Worm (Caenorhabditis elegans): ENCODE results near the gene T25B9.8.
"Not testable (repeated sequence)": the region's sequence is repeated elsewhere in the genome, so short reads cannot be mapped to it uniquely, and the experiment has no call there.

Gene T25B9.8

DNA sequence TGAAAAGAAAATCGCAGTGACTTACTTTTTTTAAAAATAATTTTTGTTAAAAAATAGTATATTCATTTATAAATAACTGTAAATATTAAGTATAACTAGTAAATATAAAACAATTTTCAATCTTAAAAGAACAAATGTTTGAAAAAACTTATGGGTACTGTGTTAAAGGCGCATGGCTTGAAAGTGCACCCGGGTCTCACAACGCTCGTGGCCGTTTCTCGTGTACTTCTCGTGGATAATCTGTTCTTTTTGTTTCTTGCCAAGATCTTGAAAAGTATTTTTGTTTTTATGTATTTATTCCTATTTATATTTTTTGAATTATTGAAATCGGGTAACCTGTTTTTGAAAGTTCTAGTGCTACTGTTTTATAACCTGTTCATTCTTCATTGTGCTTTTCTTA is 1.9 kb downstream of the T25B9.8 start:
- TF ChIP-seq ZK546.5 (tag; optimal IDR thresholded peaks at IDR 0.05) (no peak), skn-1 (tag; optimal IDR thresholded peaks at IDR 0.05) (no peak), daf-12 (tag; optimal IDR thresholded peaks at IDR 0.05) (no peak)

DNA sequence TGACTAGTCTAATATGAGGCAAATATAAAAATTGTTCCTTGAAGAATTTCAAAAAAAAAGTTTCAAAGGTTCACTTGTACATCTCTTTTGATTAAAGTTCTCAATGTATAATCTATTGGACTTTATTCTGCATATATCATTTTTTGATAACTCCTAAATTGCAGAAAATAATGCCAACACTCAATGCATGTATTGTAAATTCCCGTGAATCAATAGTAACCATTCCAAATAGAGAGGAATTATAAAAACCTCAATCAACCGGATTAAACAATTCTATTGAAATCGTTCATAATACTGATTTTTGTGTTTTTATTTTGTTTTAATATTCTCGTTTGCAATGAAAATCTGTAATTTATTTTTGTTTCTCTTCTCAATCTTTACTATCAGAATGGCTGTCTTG is 2.9 kb downstream of the T25B9.8 start, which contains the start of gene T25B9.12:
Gene T25B9.12, plus strand, starts transcription at position 301 of the 400 bp plus-strand sequence.
- TF ChIP-seq elt-2 (tag; optimal IDR thresholded peaks at IDR 0.05) (no peak), nhr-43 (tag; optimal IDR thresholded peaks at IDR 0.05; ENCODE audit: poor library complexity, severe bottlenecking) (no peak), ztf-4 (tag; optimal IDR thresholded peaks at IDR 0.05) (no peak), nhr-237 (tag; optimal IDR thresholded peaks at IDR 0.05) (no peak), eor-1 (tag; optimal IDR thresholded peaks at IDR 0.05) (no peak), R02D3.7 (tag; optimal IDR thresholded peaks at IDR 0.05) (no peak)

ce11 chrIV:10764206-10764605 is 3.8 kb downstream of the T25B9.8 start, which contains the start of gene T25B9.11:
TSS of gene T25B9.11 (plus strand) at chrIV:10764506.
- TF ChIP-seq elt-1 (tag; optimal IDR thresholded peaks at IDR 0.05): no peak
- TF ChIP-seq ama-1 (optimal IDR thresholded peaks at IDR 0.05): no peak

DNA sequence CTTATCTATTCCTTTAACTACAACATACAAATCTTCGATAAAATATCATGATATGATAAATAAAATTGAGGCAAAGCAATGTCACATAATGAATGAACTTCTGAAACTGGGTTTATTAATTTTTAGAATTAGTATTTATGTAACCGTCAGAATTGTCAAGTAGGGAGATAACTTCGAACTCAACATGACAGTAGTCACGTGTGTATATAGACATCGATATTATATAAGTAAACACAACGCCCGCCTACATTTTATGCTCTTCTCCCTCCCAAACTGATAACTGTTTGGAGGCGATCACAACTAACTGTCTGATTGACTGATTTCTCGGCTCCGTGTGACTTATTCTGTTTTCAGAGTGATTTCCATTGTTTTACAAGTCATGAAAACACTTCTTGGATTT is 6.7 kb downstream of the T25B9.8 start, which contains the start of gene ugt-54:
Gene ugt-54, plus strand, starts transcription at position 355 of the 400 bp plus-strand sequence.
- TF ChIP-seq elt-2 (tag; optimal IDR thresholded peaks at IDR 0.05): peak; percentile 87
- TF ChIP-seq pqm-1 (tag; optimal IDR thresholded peaks at IDR 0.05): peak; percentile 74
- TF ChIP-seq ceh-16 (tag; optimal IDR thresholded peaks at IDR 0.05): no peak

ce11 chrIV:10757616-10758193 is 10.3 kb downstream of the T25B9.8 start, which contains the start of the genes T25B9.4 and T25B9.6:
TSS of gene T25B9.4 (minus strand) at chrIV:10757716.
TSS of gene T25B9.6 (plus strand) at chrIV:10758143.
- TF ChIP-seq pqm-1 (tag; optimal IDR thresholded peaks at IDR 0.05): no peak
- no peak for TF ChIP-seq aly-2 (tag; optimal IDR thresholded peaks at IDR 0.05)
- TF ChIP-seq lin-15B (tag; optimal IDR thresholded peaks at IDR 0.05): no peak
- no peak for TF ChIP-seq nhr-76 (tag; optimal IDR thresholded peaks at IDR 0.05)
- TF ChIP-seq lin-39 (tag; optimal IDR thresholded peaks at IDR 0.05): no peak

- TF ChIP-seq ztf-11 (tag; optimal IDR thresholded peaks at IDR 0.05) (no peak), elt-2 (tag; optimal IDR thresholded peaks at IDR 0.05) (no peak), fos-1 (tag; optimal IDR thresholded peaks at IDR 0.05) (no peak)
Measured at ce11 chrIV:10754685-10755084, 13.3 kb downstream of the T25B9.8 start, which contains the start of gene T25B9.5. TSS of gene T25B9.5 (minus strand) at chrIV:10754785.

DNA sequence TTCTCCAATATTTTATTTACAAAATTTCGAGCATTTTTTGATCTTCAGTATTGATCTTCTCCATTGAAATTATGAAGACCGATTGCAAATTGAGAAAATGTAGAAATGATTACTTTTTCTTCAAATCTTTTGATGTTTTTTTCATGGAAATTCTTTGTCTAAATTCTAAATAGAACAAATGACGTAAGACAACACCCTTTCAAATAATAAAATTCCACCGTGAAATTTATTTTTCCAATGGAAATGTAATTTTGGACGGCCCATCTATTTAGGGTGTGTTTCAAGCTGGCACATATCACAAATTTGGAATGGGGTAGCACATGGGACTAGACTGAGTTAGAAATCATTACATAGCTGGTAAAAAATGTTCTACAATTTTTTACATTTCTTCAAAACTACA is 16.3 kb downstream of the T25B9.8 start, which contains the start of gene T25B9.2:
Gene T25B9.2, minus strand, starts transcription at position 101 of the 400 bp plus-strand sequence.
- TF ChIP-seq zag-1, nhr-237, nhr-11 (tag; optimal IDR thresholded peaks at IDR 0.05): not testable (repeated sequence)

DNA sequence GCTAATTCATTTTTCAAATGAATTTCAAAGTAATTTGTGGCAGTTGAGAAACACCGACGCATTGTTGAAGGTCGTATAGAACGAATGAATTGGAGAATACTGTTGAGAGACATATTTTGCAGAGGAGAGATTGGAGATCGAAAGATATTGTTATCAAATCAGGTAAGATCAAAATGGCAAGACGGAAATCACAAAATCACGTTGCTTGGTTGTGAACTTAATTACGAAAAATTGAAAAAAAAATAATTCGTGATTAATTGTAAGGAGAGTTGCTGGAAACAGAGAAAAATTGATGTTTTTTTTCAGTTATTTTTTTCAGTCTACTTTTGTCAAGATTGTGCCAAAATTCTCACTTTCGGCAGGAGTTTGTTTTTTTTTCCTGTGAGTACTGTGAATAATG is 18.0 kb downstream of the T25B9.8 start, which contains the start of gene T25B9.1:
Gene T25B9.1, minus strand, starts transcription at position 101 of the 400 bp plus-strand sequence.
- TF ChIP-seq nhr-237 (tag; optimal IDR thresholded peaks at IDR 0.05) (no peak), nhr-25 (tag; optimal IDR thresholded peaks at IDR 0.05) (no peak), ceh-9 (tag; optimal IDR thresholded peaks at IDR 0.05) (no peak), egl-5 (tag; optimal IDR thresholded peaks at IDR 0.05) (no peak), lin-15B (tag; optimal IDR thresholded peaks at IDR 0.05) (no peak), nhr-28 (tag; optimal IDR thresholded peaks at IDR 0.05) (no peak)

DNA sequence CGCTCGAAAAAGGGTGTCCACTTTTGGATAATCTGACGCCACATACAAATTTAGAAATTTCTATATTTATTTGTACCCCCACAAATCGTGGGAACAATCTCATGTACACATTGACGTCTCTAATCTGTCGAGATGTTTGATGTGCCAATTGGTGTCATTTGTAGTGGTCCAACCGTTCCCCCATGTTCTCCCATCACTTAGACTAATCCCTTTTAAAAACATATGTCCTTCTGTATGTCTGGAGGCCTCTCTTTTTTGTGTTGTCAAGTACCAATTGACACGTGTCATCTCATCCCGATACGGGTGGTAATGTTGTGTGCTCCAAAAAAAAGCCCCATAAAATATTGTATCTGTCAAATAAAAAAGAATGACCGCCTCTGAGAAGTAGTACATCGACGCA is 22.7 kb downstream of the T25B9.8 start:
- TF ChIP-seq nhr-11 (tag; optimal IDR thresholded peaks at IDR 0.05): no peak
- TF ChIP-seq ceh-82 (tag; optimal IDR thresholded peaks at IDR 0.05): no peak
- no peak for TF ChIP-seq nhr-77 (tag; optimal IDR thresholded peaks at IDR 0.05)
- no peak for TF ChIP-seq ztf-4 (tag; optimal IDR thresholded peaks at IDR 0.05)
- no peak for TF ChIP-seq elt-2 (tag; optimal IDR thresholded peaks at IDR 0.05)
- no peak for TF ChIP-seq egl-27 (tag; optimal IDR thresholded peaks at IDR 0.05)
- no peak for TF ChIP-seq unc-62 (GFP tag; optimal IDR thresholded peaks at IDR 0.05)
- no peak for TF ChIP-seq fos-1 (tag; optimal IDR thresholded peaks at IDR 0.05)
- no peak for TF ChIP-seq daf-12 (tag; optimal IDR thresholded peaks at IDR 0.05)
- no peak for TF ChIP-seq eor-1 (tag; optimal IDR thresholded peaks at IDR 0.05)
- no peak for TF ChIP-seq nfya-1 (tag; optimal IDR thresholded peaks at IDR 0.05; ENCODE audit: insufficient read depth)
- TF ChIP-seq snpc-4 (tag; optimal IDR thresholded peaks at IDR 0.05): no peak
- TF ChIP-seq lsy-12 (tag; optimal IDR thresholded peaks at IDR 0.05): no peak
- no peak for TF ChIP-seq lin-15B (tag; optimal IDR thresholded peaks at IDR 0.05)
- no peak for TF ChIP-seq egl-5 (tag; optimal IDR thresholded peaks at IDR 0.05)
- TF ChIP-seq nhr-25 (tag; optimal IDR thresholded peaks at IDR 0.05): no peak
- TF ChIP-seq ceh-9 (tag; optimal IDR thresholded peaks at IDR 0.05): no peak
- no peak for TF ChIP-seq ztf-11 (tag; optimal IDR thresholded peaks at IDR 0.05)

All from whole organism, L3 larva.